Worm (Caenorhabditis elegans): ENCODE data around the gene C14A4.13.

DNA sequence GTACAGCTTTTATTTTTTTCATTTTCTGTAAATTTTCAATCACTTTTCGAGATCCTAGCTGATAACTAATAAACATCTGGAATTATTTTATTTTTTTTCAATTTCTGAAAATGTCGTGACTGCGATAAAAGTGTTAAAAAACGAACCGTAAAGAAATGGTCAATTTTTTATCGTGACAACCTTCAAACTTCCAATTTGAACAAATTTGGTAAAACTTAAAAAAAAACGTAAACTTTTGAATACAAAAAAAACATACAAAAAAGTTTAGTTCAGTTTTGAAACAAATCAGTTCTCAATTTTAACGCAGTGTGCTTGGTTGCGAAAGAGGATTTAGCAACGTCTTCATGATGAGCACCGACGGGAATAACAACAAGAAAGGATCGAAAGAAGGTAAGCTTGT lies 46.3 kb upstream of the C14A4.13 start, which contains the start of gene C06A1.3:
- TF ChIP-seq him-1 (tag; optimal IDR thresholded peaks at IDR 0.05) (no peak), W03F9.2 (tag; optimal IDR thresholded peaks at IDR 0.05) (no peak), dao-5 (tag; optimal IDR thresholded peaks at IDR 0.05) (no peak)

Data from whole organism, L4/young adult.